Worm (Caenorhabditis elegans) whole organism, late embryonic: Measurements from ENCODE around the gene F23F12.13.
A peak's percentile ranks its signal among the peaks of the same experiment; 100 is the strongest.

Experiments used
- F13H6.1 ChIP-seq: sonication (generic microtip); optimal IDR thresholded peaks from 2 replicates; lab custom pipeline; 2016; ENCODE audit warnings: missing genetic modification characterization, missing compliant biosample characterization
- ama-1 ChIP-seq: fragments of 150-350 bp; optimal IDR thresholded peaks from 2 replicates; lab custom pipeline; 2014
- elt-2 ChIP-seq: sonication (generic microtip); optimal IDR thresholded peaks from 2 replicates; lab custom pipeline; 2016; ENCODE audit warnings: missing genetic modification reagents, missing genetic modification characterization, missing compliant biosample characterization
- fax-1 ChIP-seq: sonication (generic microtip); optimal IDR thresholded peaks from 2 replicates; lab custom pipeline; 2016; ENCODE audit warnings: missing genotype, missing genetic modification characterization, missing compliant biosample characterization
- fkh-10 ChIP-seq: fragments of 150-350 bp; optimal IDR thresholded peaks from 2 replicates; lab custom pipeline; 2014; ENCODE audit warnings: missing biosample characterization, missing genetic modification reagents, missing genetic modification characterization
- nhr-11 ChIP-seq: fragments of 150-350 bp; optimal IDR thresholded peaks from 2 replicates; lab custom pipeline; 2014; ENCODE audit warnings: missing biosample characterization, missing genetic modification characterization
- pha-4 ChIP-seq: fragments of 150-350 bp; optimal IDR thresholded peaks from 2 replicates; lab custom pipeline; 2018; ENCODE audit warnings: missing biosample characterization, missing genetic modification reagents, missing genetic modification characterization
- ref-2 ChIP-seq: sonication (generic microtip); optimal IDR thresholded peaks from 2 replicates; lab custom pipeline; 2016; ENCODE audit warnings: missing genetic modification characterization, missing compliant biosample characterization
- ttx-3 ChIP-seq: sonication (generic microtip); optimal IDR thresholded peaks from 2 replicates; lab custom pipeline; 2016; ENCODE audit warnings: missing genetic modification reagents, missing genetic modification characterization, missing compliant biosample characterization

- no peak for TF ChIP-seq nhr-11 (tag; lab: Kevin White, UChicago)
- no peak for TF ChIP-seq fkh-10 (GFP tag; lab: Kevin White, UChicago)
- no peak for TF ChIP-seq ref-2 (tag; lab: Kevin White, UChicago)
- no peak for TF ChIP-seq fax-1 (tag; lab: Kevin White, UChicago)
- no peak for TF ChIP-seq ttx-3 (tag; lab: Kevin White, UChicago)
- TF ChIP-seq F13H6.1, result no peak
- no peak for TF ChIP-seq pha-4 (tag; lab: Kevin White, UChicago)
- peak; percentile 39 for TF ChIP-seq elt-2 (tag; lab: Kevin White, UChicago)
- TF ChIP-seq ama-1 (lab: Kevin White, UChicago), result no peak
Measured at ce11 chrIII:6447521-6447920, 48.0 kb upstream of the F23F12.13 start.
